Fruit fly (Drosophila melanogaster): Measurements from ENCODE around the gene CG5934.

- TF ChIP-seq svp (GFP tag) (no peak), CG6792 (GFP tag; optimal IDR thresholded peaks at IDR 0.05) (no peak), Blimp-1 (GFP tag; optimal IDR thresholded peaks at IDR 0.05) (no peak), CG10669 (GFP tag; optimal IDR thresholded peaks at IDR 0.05) (no peak), spab (GFP tag; optimal IDR thresholded peaks at IDR 0.05) (no peak), Lpt (GFP tag; optimal IDR thresholded peaks at IDR 0.05) (no peak), Sox14 (GFP tag; optimal IDR thresholded peaks at IDR 0.05) (no peak)
Measured at dm6 chr3R:27294113-27294512, 20.6 kb downstream of the CG5934 start.

Data from whole organism, prepupa.